Worm (Caenorhabditis elegans) whole organism, late embryonic: Measurements from ENCODE around the gene ZC262.7.

Experiments used
- C08G9.2 ChIP-seq: sonication (generic microtip); optimal IDR thresholded peaks from 2 replicates; lab custom pipeline; 2016; ENCODE audit warnings: mild to moderate bottlenecking, missing genetic modification characterization, moderate library complexity, missing compliant biosample characterization
- T23F11.4 ChIP-seq: fragments of 200-800 bp; sonication (Bioruptor generic); optimal IDR thresholded peaks from 2 replicates; lab custom pipeline; 2018; ENCODE audit warnings: mild to moderate bottlenecking, missing genetic modification characterization, missing compliant biosample characterization
- ceh-14 ChIP-seq: sonication (generic microtip); optimal IDR thresholded peaks from 2 replicates; lab custom pipeline; 2016; ENCODE audit warnings: missing genotype, missing genetic modification characterization, missing compliant biosample characterization
- ceh-30 ChIP-seq: fragments of 150-350 bp; optimal IDR thresholded peaks from 2 replicates; lab custom pipeline; 2014; ENCODE audit warnings: missing biosample characterization, missing genetic modification characterization
- ceh-34 ChIP-seq: sonication (generic microtip); optimal IDR thresholded peaks from 2 replicates; lab custom pipeline; 2016; ENCODE audit warnings: mild to moderate bottlenecking, missing genetic modification characterization, missing compliant biosample characterization
- ceh-48 ChIP-seq: sonication (generic microtip); optimal IDR thresholded peaks from 2 replicates; lab custom pipeline; 2016; ENCODE audit warnings: missing genetic modification characterization, inconsistent platforms, missing compliant biosample characterization
- dve-1 ChIP-seq: sonication (generic microtip); optimal IDR thresholded peaks from 2 replicates; lab custom pipeline; 2017; ENCODE audit warnings: antibody characterized with exemption, mild to moderate bottlenecking, missing genetic modification characterization, missing compliant biosample characterization
- elt-2 ChIP-seq: sonication (generic microtip); optimal IDR thresholded peaks from 2 replicates; lab custom pipeline; 2016; ENCODE audit warnings: missing genetic modification reagents, missing genetic modification characterization, missing compliant biosample characterization
- hlh-13 ChIP-seq: fragments of 200-800 bp; sonication (Bioruptor generic); optimal IDR thresholded peaks from 2 replicates; lab custom pipeline; 2018; ENCODE audit warnings: mild to moderate bottlenecking, missing genetic modification characterization, missing compliant biosample characterization
- hlh-15 ChIP-seq: sonication (generic microtip); optimal IDR thresholded peaks from 2 replicates; lab custom pipeline; 2016; ENCODE audit warnings: missing genetic modification characterization, missing compliant biosample characterization
- hlh-6 ChIP-seq: sonication (generic microtip); optimal IDR thresholded peaks from 2 replicates; lab custom pipeline; 2016; ENCODE audit warnings: missing genotype, missing genetic modification characterization, missing compliant biosample characterization
- hlh-8 ChIP-seq: sonication (generic microtip); optimal IDR thresholded peaks from 2 replicates; lab custom pipeline; 2016; ENCODE audit warnings: missing genotype, missing genetic modification characterization, missing compliant biosample characterization
- lin-11 ChIP-seq: fragments of 200-800 bp; sonication (Bioruptor generic); optimal IDR thresholded peaks from 2 replicates; lab custom pipeline; 2018; ENCODE audit warnings: mild to moderate bottlenecking, missing genetic modification characterization, missing compliant biosample characterization
- madf-2 ChIP-seq: sonication (generic microtip); optimal IDR thresholded peaks from 2 replicates; lab custom pipeline; 2017; ENCODE audit warnings: missing genetic modification characterization, missing compliant biosample characterization
- ref-2 ChIP-seq: sonication (generic microtip); optimal IDR thresholded peaks from 2 replicates; lab custom pipeline; 2016; ENCODE audit warnings: missing genetic modification characterization, missing compliant biosample characterization
- sox-2 ChIP-seq: fragments of 200-800 bp; sonication (Bioruptor generic); IDR thresholded peaks from 2 replicates; pipeline ENCODE4 v1.3.6; 2022; ENCODE audit warnings: missing genetic modification reagents, missing genetic modification characterization, missing compliant biosample characterization
- syd-9 ChIP-seq: sonication (generic microtip); optimal IDR thresholded peaks from 2 replicates; lab custom pipeline; 2016; ENCODE audit warnings: mild to moderate bottlenecking, missing genetic modification characterization, moderate library complexity, missing compliant biosample characterization
- tbx-2 ChIP-seq: sonication (generic microtip); optimal IDR thresholded peaks from 2 replicates; lab custom pipeline; 2016; ENCODE audit warnings: missing genetic modification characterization, missing compliant biosample characterization
- tbx-7 ChIP-seq: sonication (generic microtip); optimal IDR thresholded peaks from 2 replicates; lab custom pipeline; 2016; ENCODE audit warnings: missing genotype, missing genetic modification characterization, missing compliant biosample characterization
- unc-42 ChIP-seq: sonication (generic microtip); optimal IDR thresholded peaks from 2 replicates; lab custom pipeline; 2016; ENCODE audit warnings: missing genotype, missing genetic modification characterization, missing compliant biosample characterization

ZC262.7 gene

ce11 chrIII:8303440-8303839 is 40.7 kb downstream of the ZC262.7 start:
- no peak for TF ChIP-seq lin-11 (tag; lab: Kevin White, UChicago)
- TF ChIP-seq ceh-34, result no peak
- no peak for TF ChIP-seq sox-2 (GFP tag; lab: Robert Waterston, UW)
- no peak for TF ChIP-seq elt-2 (tag; lab: Kevin White, UChicago)
- no peak for TF ChIP-seq ceh-30 (tag; lab: Kevin White, UChicago)
- no peak for TF ChIP-seq C08G9.2 (tag; lab: Kevin White, UChicago)
- TF ChIP-seq hlh-15, result no peak
- no peak for TF ChIP-seq T23F11.4 (GFP tag; lab: Kevin White, UChicago)
- TF ChIP-seq hlh-6 (tag; lab: Kevin White, UChicago), result no peak
- no peak for TF ChIP-seq ceh-14
- no peak for TF ChIP-seq tbx-7 (tag; lab: Kevin White, UChicago)
- no peak for TF ChIP-seq unc-42

ce11 chrIII:8300860-8301396 is 43.2 kb downstream of the ZC262.7 start:
- TF ChIP-seq hlh-8 (tag; lab: Kevin White, UChicago) (peak; percentile 3), hlh-6 (tag; lab: Kevin White, UChicago) (no peak), hlh-15 (no peak), ceh-34 (peak; percentile 82), ref-2 (tag; lab: Kevin White, UChicago) (no peak), unc-42 (peak; percentile 22)

- TF ChIP-seq elt-2 (tag; lab: Kevin White, UChicago) (peak; percentile 82), madf-2 (tag; lab: Kevin White, UChicago) (no peak)
These were observed 44.4 kb downstream of the ZC262.7 start for ce11 chrIII:8299734-8300133.

- no peak for TF ChIP-seq hlh-13 (GFP tag; lab: Kevin White, UChicago)
- TF ChIP-seq unc-42, result peak; percentile 29
These were observed 45.0 kb downstream of the ZC262.7 start for ce11 chrIII:8299078-8299587.

- no peak for TF ChIP-seq madf-2 (tag; lab: Kevin White, UChicago)
- TF ChIP-seq dve-1, result no peak
- peak; percentile 37 for TF ChIP-seq tbx-2 (tag; lab: Kevin White, UChicago)
- no peak for TF ChIP-seq syd-9 (tag; lab: Kevin White, UChicago)
- TF ChIP-seq ceh-48 (tag; lab: Kevin White, UChicago), result no peak
- TF ChIP-seq elt-2 (tag; lab: Kevin White, UChicago), result peak; percentile 30
- TF ChIP-seq, all 69 proteins: peak for 2
These were observed 45.8 kb downstream of the ZC262.7 start for ce11 chrIII:8298216-8298920.
